Fruit fly (Drosophila melanogaster) whole organism, embryonic: ENCODE results near the gene CG13258.

ENCODE experiments used
- Aef1 ChIP-seq: fragments of 200-800 bp; sonication (Bioruptor generic); IDR thresholded peaks from 3 replicates; pipeline ENCODE4 v1.3.6; 2022; ENCODE audit warnings: missing biosample characterization, missing genetic modification characterization
- CG10462 ChIP-seq: fragments of 200-800 bp; sonication (Bioruptor generic); optimal IDR thresholded peaks from 2 replicates; lab custom pipeline; 2016; ENCODE audit warnings: missing biosample characterization, missing genetic modification characterization
- CG11695 ChIP-seq: fragments of 200-800 bp; sonication (Bioruptor generic); IDR thresholded peaks from 3 replicates; pipeline ENCODE4 v1.3.6; 2022; ENCODE audit warnings: missing biosample characterization, missing genetic modification characterization
- CG12236 ChIP-seq: fragments of 200-800 bp; sonication (Bioruptor generic); optimal IDR thresholded peaks from 2 replicates; lab custom pipeline; 2016; ENCODE audit warnings: missing biosample characterization, missing genetic modification characterization
- CG12299 ChIP-seq: fragments of 200-800 bp; sonication (Bioruptor generic); optimal IDR thresholded peaks from 2 replicates; lab custom pipeline; 2018; ENCODE audit warnings: missing biosample characterization, mild to moderate bottlenecking, missing genetic modification characterization
- CG12769 ChIP-seq: fragments of 200-800 bp; sonication (Bioruptor generic); optimal IDR thresholded peaks from 2 replicates; lab custom pipeline; 2019; ENCODE audit warnings: missing biosample characterization, mild to moderate bottlenecking, missing genetic modification characterization, moderate library complexity
- CG12942 ChIP-seq: fragments of 200-800 bp; sonication (Bioruptor generic); optimal IDR thresholded peaks from 3 replicates; lab custom pipeline; 2016; ENCODE audit warnings: missing biosample characterization, missing genetic modification characterization
- CG13424 ChIP-seq: fragments of 200-800 bp; sonication (Bioruptor generic); optimal IDR thresholded peaks from 2 replicates; lab custom pipeline; 2019; ENCODE audit warnings: missing biosample characterization, mild to moderate bottlenecking, missing genetic modification characterization, moderate library complexity
- CG18619 ChIP-seq: fragments of 200-800 bp; sonication (Bioruptor generic); optimal IDR thresholded peaks from 3 replicates; lab custom pipeline; 2017; ENCODE audit warnings: missing biosample characterization, mild to moderate bottlenecking, missing genetic modification characterization
- CG2199 ChIP-seq: fragments of 200-800 bp; sonication (Bioruptor generic); IDR thresholded peaks from 3 replicates; pipeline ENCODE4 v1.3.6; 2022; ENCODE audit warnings: missing biosample characterization, missing genetic modification characterization
- CG31224 ChIP-seq: fragments of 200-800 bp; sonication (Bioruptor generic); IDR thresholded peaks from 2 replicates; pipeline ENCODE4 v1.3.6; 2022; ENCODE audit warnings: missing biosample characterization, missing genetic modification characterization
- CG31441 ChIP-seq: fragments of 200-800 bp; sonication (Bioruptor generic); IDR thresholded peaks from 2 replicates; pipeline ENCODE4 v1.3.6; 2022; ENCODE audit warnings: missing biosample characterization, missing genetic modification characterization
- CG3407 ChIP-seq: fragments of 200-800 bp; sonication (Bioruptor generic); optimal IDR thresholded peaks from 2 replicates; lab custom pipeline; 2018; ENCODE audit warnings: missing biosample characterization, mild to moderate bottlenecking, missing genetic modification characterization
- CG6813 ChIP-seq: fragments of 200-800 bp; sonication (Bioruptor generic); optimal IDR thresholded peaks from 2 replicates; lab custom pipeline; 2017; ENCODE audit warnings: missing biosample characterization, missing genetic modification characterization, mild to moderate bottlenecking, moderate library complexity, missing genetic modification reagents
- CG8089 ChIP-seq: fragments of 200-800 bp; sonication (Bioruptor generic); optimal IDR thresholded peaks from 3 replicates; lab custom pipeline; 2016; ENCODE audit warnings: missing biosample characterization, missing genetic modification characterization
- CG8944 ChIP-seq: fragments of 200-800 bp; sonication (Bioruptor generic); optimal IDR thresholded peaks from 3 replicates; lab custom pipeline; 2016; ENCODE audit warnings: missing biosample characterization, missing genetic modification characterization
- CG9727 ChIP-seq: fragments of 200-800 bp; sonication (Bioruptor generic); optimal IDR thresholded peaks from 3 replicates; lab custom pipeline; 2017; ENCODE audit warnings: missing biosample characterization, mild to moderate bottlenecking, missing genetic modification characterization
- Dad ChIP-seq: fragments of 200-800 bp; sonication (Bioruptor generic); optimal IDR thresholded peaks from 3 replicates; lab custom pipeline; 2016; ENCODE audit warnings: missing biosample characterization, missing genetic modification characterization
- Dbx ChIP-seq: fragments of 200-800 bp; sonication (Bioruptor generic); IDR thresholded peaks from 3 replicates; pipeline ENCODE4 v1.3.6; 2022; ENCODE audit warnings: missing biosample characterization, missing genetic modification characterization
- Dref ChIP-seq: fragments of 200-800 bp; sonication (Bioruptor generic); IDR thresholded peaks from 2 replicates; pipeline ENCODE4 v1.3.6; 2022; ENCODE audit warnings: missing biosample characterization, missing genetic modification characterization
- Eip74EF ChIP-seq, 2 experiments: fragments of 200-800 bp in 1 of 2; fragments of >200 bp in 1 of 2; sonication (Bioruptor generic) in 1 of 2; optimal IDR thresholded peaks; 2 replicates each; lab custom pipeline; 2017 to 2019; ENCODE audit warnings: missing biosample characterization in 2 of 2, missing genetic modification characterization in 2 of 2, mild to moderate bottlenecking in 1 of 2, moderate library complexity in 1 of 2
- Ets65A ChIP-seq: fragments of 200-800 bp; sonication (Bioruptor generic); peaks from one replicate; lab custom pipeline; 2016; ENCODE audit warnings: missing biosample characterization, missing genetic modification characterization
- Fer1 ChIP-seq: fragments of 200-800 bp; sonication (Bioruptor generic); optimal IDR thresholded peaks from 2 replicates; lab custom pipeline; 2017; ENCODE audit warnings: missing biosample characterization, mild to moderate bottlenecking, missing genetic modification characterization
- Gsc ChIP-seq: fragments of 200-800 bp; sonication (Bioruptor generic); IDR thresholded peaks from 2 replicates; pipeline ENCODE4 v1.3.6; 2022; ENCODE audit warnings: missing biosample characterization, missing genetic modification characterization
- HLHmδ ChIP-seq: fragments of 200-800 bp; sonication (Bioruptor generic); optimal IDR thresholded peaks from 2 replicates; lab custom pipeline; 2018; ENCODE audit warnings: missing biosample characterization, mild to moderate bottlenecking, missing genetic modification characterization, moderate library complexity
- Hand ChIP-seq: fragments of 200-800 bp; sonication (Bioruptor generic); optimal IDR thresholded peaks from 2 replicates; lab custom pipeline; 2017; ENCODE audit warnings: mild to moderate bottlenecking, missing biosample characterization, missing genetic modification reagents, missing genetic modification characterization
- Hmx ChIP-seq: fragments of 200-800 bp; sonication (Bioruptor generic); optimal IDR thresholded peaks from 2 replicates; lab custom pipeline; 2016; ENCODE audit warnings: missing biosample characterization, missing genetic modification characterization
- Lpt ChIP-seq: fragments of >200 bp; optimal IDR thresholded peaks from 2 replicates; lab custom pipeline; 2018; ENCODE audit warnings: missing biosample characterization, missing genetic modification characterization
- Mad ChIP-seq: fragments of 200-800 bp; sonication (Bioruptor generic); optimal IDR thresholded peaks from 2 replicates; lab custom pipeline; 2016; ENCODE audit warnings: missing biosample characterization, missing genetic modification characterization
- Poxn ChIP-seq: fragments of 200-800 bp; sonication (Bioruptor generic); IDR thresholded peaks from 2 replicates; pipeline ENCODE4 v1.3.6; 2022; ENCODE audit warnings: missing biosample characterization, missing genetic modification characterization
- Rfx ChIP-seq: fragments of 200-800 bp; sonication (Bioruptor generic); IDR thresholded peaks from 2 replicates; pipeline ENCODE4 v1.3.6; 2022; ENCODE audit warnings: missing biosample characterization, missing genetic modification characterization
- Sox102F ChIP-seq: fragments of 200-800 bp; sonication (Bioruptor generic); optimal IDR thresholded peaks from 2 replicates; lab custom pipeline; 2018; ENCODE audit warnings: missing biosample characterization, mild to moderate bottlenecking, missing genetic modification characterization, moderate library complexity
- amos ChIP-seq: fragments of 200-800 bp; sonication (Bioruptor generic); IDR thresholded peaks from 2 replicates; pipeline ENCODE4 v1.3.6; 2022; ENCODE audit warnings: missing biosample characterization, missing genetic modification characterization; ENCODE audit not compliant: partially characterized antibody
- br ChIP-seq: fragments of >200 bp; optimal IDR thresholded peaks from 2 replicates; lab custom pipeline; 2017
- chinmo ChIP-seq: fragments of 200-800 bp; sonication (Bioruptor generic); IDR thresholded peaks from 4 replicates; pipeline ENCODE4 v1.3.6; 2022; ENCODE audit warnings: missing biosample characterization, missing genetic modification characterization; ENCODE audit not compliant: partially characterized antibody
- crp ChIP-seq, 2 experiments: fragments of 200-800 bp; sonication (Bioruptor generic); optimal IDR thresholded peaks; 2 replicates in 1 of 2; 3 replicates in 1 of 2; lab custom pipeline; 2017; ENCODE audit warnings: missing biosample characterization in 2 of 2, missing genetic modification characterization in 2 of 2, mild to moderate bottlenecking in 1 of 2, moderate library complexity in 1 of 2
- fd102C ChIP-seq: fragments of 200-800 bp; sonication (Bioruptor generic); optimal IDR thresholded peaks from 2 replicates; lab custom pipeline; 2018; ENCODE audit warnings: missing biosample characterization, mild to moderate bottlenecking, missing genetic modification characterization, moderate library complexity
- fru ChIP-seq: fragments of >200 bp; optimal IDR thresholded peaks from 2 replicates; lab custom pipeline; 2017
- inv ChIP-seq: fragments of 200-800 bp; sonication (Bioruptor generic); IDR thresholded peaks from 2 replicates; pipeline ENCODE4 v1.3.6; 2022; ENCODE audit warnings: missing biosample characterization, missing genetic modification characterization; ENCODE audit not compliant: partially characterized antibody
- lbe ChIP-seq: fragments of 200-800 bp; sonication (Bioruptor generic); optimal IDR thresholded peaks from 2 replicates; lab custom pipeline; 2016; ENCODE audit warnings: missing biosample characterization, mild to moderate bottlenecking, missing genetic modification characterization
- lmd ChIP-seq: fragments of 200-800 bp; sonication (Bioruptor generic); IDR thresholded peaks from 2 replicates; pipeline ENCODE4 v1.3.6; 2022; ENCODE audit warnings: missing biosample characterization, missing genetic modification characterization
- mld ChIP-seq: fragments of 200-800 bp; sonication (Bioruptor generic); IDR thresholded peaks from 3 replicates; pipeline ENCODE4 v1.3.6; 2022; ENCODE audit warnings: missing biosample characterization, missing genetic modification characterization; ENCODE audit not compliant: partially characterized antibody
- pan ChIP-seq, 4 experiments: fragments of >200 bp in 3 of 4; fragments of 200-800 bp in 1 of 4; sonication (Bioruptor generic) in 1 of 4; optimal IDR thresholded peaks in 3 of 4; IDR thresholded peaks in 1 of 4; 2 replicates each; pipeline versions ENCODE4 v1.3.6 to Lab custom; 2017 to 2022; ENCODE audit warnings: missing biosample characterization in 2 of 4, missing genetic modification characterization in 2 of 4, mixed read lengths in 1 of 4
- ranshi ChIP-seq: fragments of 200-800 bp; sonication (Bioruptor generic); IDR thresholded peaks from 2 replicates; pipeline ENCODE4 v1.3.6; 2022; ENCODE audit warnings: missing biosample characterization, missing genetic modification characterization
- sqz ChIP-seq: fragments of 200-800 bp; sonication (Bioruptor generic); optimal IDR thresholded peaks from 3 replicates; lab custom pipeline; 2018; ENCODE audit warnings: missing biosample characterization, mild to moderate bottlenecking, missing genetic modification characterization
- toy ChIP-seq: fragments of 200-800 bp; sonication (Bioruptor generic); IDR thresholded peaks from 2 replicates; pipeline ENCODE4 v1.3.6; 2022; ENCODE audit warnings: missing biosample characterization, missing genetic modification characterization
- trem ChIP-seq: fragments of 200-800 bp; optimal IDR thresholded peaks from 3 replicates; lab custom pipeline; 2019; ENCODE audit warnings: missing biosample characterization, mild to moderate bottlenecking, missing genetic modification characterization, moderate library complexity
- usp ChIP-seq: fragments of >200 bp; optimal IDR thresholded peaks from 2 replicates; lab custom pipeline; 2017; ENCODE audit warnings: missing biosample characterization, missing genetic modification characterization
- vnd ChIP-seq: fragments of 200-800 bp; sonication (Bioruptor generic); IDR thresholded peaks from 3 replicates; pipeline ENCODE4 v1.3.6; 2022; ENCODE audit warnings: missing biosample characterization, missing genetic modification characterization; ENCODE audit not compliant: partially characterized antibody
- yki ChIP-seq: fragments of >200 bp; optimal IDR thresholded peaks from 3 replicates; lab custom pipeline; 2018
- zfh1 ChIP-seq: fragments of 200-800 bp; sonication (Bioruptor generic); IDR thresholded peaks from 3 replicates; pipeline ENCODE4 v1.3.6; 2022; ENCODE audit warnings: missing biosample characterization, missing genetic modification characterization

Gene CG13258

DNA sequence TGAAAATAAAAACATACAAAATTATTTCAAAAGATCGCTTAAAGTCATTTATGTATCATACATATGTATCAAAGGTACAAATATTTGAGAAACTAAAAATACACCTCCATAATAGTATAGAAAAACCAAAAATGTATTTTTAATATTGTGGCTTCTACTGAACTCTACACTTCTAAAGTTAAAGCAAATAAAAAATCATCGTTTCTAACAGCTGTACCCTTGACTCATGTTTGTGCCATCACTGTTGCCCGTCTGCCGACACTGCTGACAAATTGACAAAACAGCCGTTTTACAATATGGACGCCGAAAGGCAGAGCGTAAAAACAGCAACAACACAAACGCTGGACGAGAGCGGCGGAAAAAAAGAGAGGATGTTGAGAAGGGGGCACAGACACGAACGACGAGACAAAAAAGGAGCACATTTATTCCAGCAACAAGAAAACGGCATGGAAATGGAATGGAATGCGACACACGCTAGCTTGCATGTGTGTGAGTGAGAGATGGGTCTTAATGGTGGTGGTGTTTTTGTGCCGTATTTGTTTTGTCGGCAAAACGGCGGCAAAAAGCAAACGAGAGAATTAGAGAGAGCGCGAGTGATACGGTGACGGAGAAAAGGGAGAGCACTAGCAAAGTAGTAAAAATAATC, 6.3 kb downstream of the CG13258 start (continued):
- TF ChIP-seq chinmo (GFP tag; lab: Robert Waterston, UW) = no peak
- peak; percentile 15 for TF ChIP-seq CG12236 (GFP tag; lab: Kevin White, UChicago)
- no peak for TF ChIP-seq Gsc (GFP tag; lab: Robert Waterston, UW)
- TF ChIP-seq fd102C (GFP tag; lab: Kevin White, UChicago) = no peak
- TF ChIP-seq Rfx = no peak
- TF ChIP-seq lbe (GFP tag; lab: Kevin White, UChicago) = no peak
- TF ChIP-seq zfh1 (GFP tag; lab: Robert Waterston, UW) = no peak
- TF ChIP-seq Lpt (GFP tag; lab: Kevin White, UChicago) = no peak
- TF ChIP-seq CG8944 (GFP tag; lab: Kevin White, UChicago) = peak; percentile 53
- peak; percentile 81 for TF ChIP-seq CG12942 (GFP tag; lab: Kevin White, UChicago)
- TF ChIP-seq Dbx = no peak
- TF ChIP-seq Eip74EF (GFP tag; optimal IDR thresholded peaks at IDR 0.05; lab: Kevin White, UChicago) = peak in 1 of 2 experiments; percentile 66
- peak; percentile 71 for TF ChIP-seq CG10462 (GFP tag; lab: Kevin White, UChicago)
- peak; percentile 70 for TF ChIP-seq CG3407 (GFP tag; lab: Kevin White, UChicago)
- no peak for TF ChIP-seq usp
- no peak for TF ChIP-seq vnd (GFP tag; lab: Robert Waterston, UW)
- peak; percentile 68 for TF ChIP-seq CG12299 (tag; lab: Kevin White, UChicago)
- TF ChIP-seq sqz (GFP tag; lab: Kevin White, UChicago) = peak; percentile 78
- no peak for TF ChIP-seq inv
- peak; percentile 86 for TF ChIP-seq CG9727 (GFP tag; lab: Kevin White, UChicago)
- TF ChIP-seq crp (GFP tag; optimal IDR thresholded peaks at IDR 0.05; lab: Kevin White, UChicago) = peak; percentile 1 to 73
- TF ChIP-seq Fer1 (GFP tag; lab: Kevin White, UChicago) = peak; percentile 86
- TF ChIP-seq fru (lab: Kevin White, UChicago) = no peak
- peak; percentile 84 for TF ChIP-seq Dad (GFP tag; lab: Kevin White, UChicago)
- TF ChIP-seq Ets65A (GFP tag; lab: Kevin White, UChicago) = peak; percentile 92
- no peak for TF ChIP-seq pan (optimal IDR thresholded peaks at IDR 0.05; lab: Kevin White, UChicago)
- TF ChIP-seq pan (GFP tag; optimal IDR thresholded peaks at IDR 0.05 in 1 of 2, IDR thresholded peaks at IDR 0.05 in 1 of 2) = no peak
- peak; percentile 73 for TF ChIP-seq CG12769 (tag; lab: Kevin White, UChicago)
- no peak for TF ChIP-seq Poxn (GFP tag; lab: Robert Waterston, UW)
- no peak for TF ChIP-seq Aef1
- peak; percentile 86 for TF ChIP-seq CG18619 (GFP tag; lab: Kevin White, UChicago)
- no peak for TF ChIP-seq amos (GFP tag; lab: Robert Waterston, UW)
- TF ChIP-seq CG8089 (GFP tag; lab: Kevin White, UChicago) = peak; percentile 55
- no peak for TF ChIP-seq CG31441 (GFP tag; lab: Robert Waterston, UW)
- TF ChIP-seq Hand (GFP tag; lab: Kevin White, UChicago) = peak; percentile 63
- peak; percentile 79 for TF ChIP-seq trem (tag; lab: Kevin White, UChicago)
- TF ChIP-seq Dref = no peak
- no peak for TF ChIP-seq CG2199
- peak; percentile 87 for TF ChIP-seq Sox102F (GFP tag; lab: Kevin White, UChicago)
- TF ChIP-seq HLHmδ (GFP tag; lab: Kevin White, UChicago) = no peak
- TF ChIP-seq yki (lab: Kevin White, UChicago) = no peak
- no peak for TF ChIP-seq toy
- TF ChIP-seq CG11695 (GFP tag; lab: Robert Waterston, UW) = no peak
- TF ChIP-seq CG6813 (GFP tag; lab: Kevin White, UChicago) = peak; percentile 61
- no peak for TF ChIP-seq mld (GFP tag; lab: Robert Waterston, UW)
- peak; percentile 82 for TF ChIP-seq CG13424 (tag; lab: Kevin White, UChicago)
- TF ChIP-seq Mad = peak; percentile 79
- no peak for TF ChIP-seq lmd (GFP tag; lab: Robert Waterston, UW)
- no peak for TF ChIP-seq ranshi
- TF ChIP-seq br (lab: Kevin White, UChicago) = no peak
- TF ChIP-seq Hmx (GFP tag; lab: Kevin White, UChicago) = peak; percentile 41
- TF ChIP-seq CG31224 (GFP tag; lab: Robert Waterston, UW) = no peak
